Worm (Caenorhabditis elegans): ENCODE measurements around the gene F40G9.9.
A peak's percentile ranks its signal among the peaks of the same experiment; 100 is the strongest.
"Not testable (repeated sequence)": the region's sequence is repeated elsewhere in the genome, so short reads cannot be mapped to it uniquely, and the experiment has no call there.

The F40G9.9 gene

ce11 chrIII:131627-132026 is 39.9 kb downstream of the F40G9.9 start (continued):
- no peak for TF ChIP-seq aly-2 (tag; optimal IDR thresholded peaks at IDR 0.05)
- TF ChIP-seq nhr-6 (tag; optimal IDR thresholded peaks at IDR 0.05), result peak; percentile 31
- TF ChIP-seq mdl-1 (tag; optimal IDR thresholded peaks at IDR 0.05), result no peak
- TF ChIP-seq sma-9 (GFP tag; optimal IDR thresholded peaks at IDR 0.05), result no peak
- TF ChIP-seq sma-9 (tag; optimal IDR thresholded peaks at IDR 0.05), result no peak
- TF ChIP-seq egl-27 (tag; optimal IDR thresholded peaks at IDR 0.05), result no peak
- no peak for TF ChIP-seq Y55F3AM.14 (GFP tag; optimal IDR thresholded peaks at IDR 0.05)
- TF ChIP-seq mab-5 (tag; optimal IDR thresholded peaks at IDR 0.05), result no peak
- no peak for TF ChIP-seq ztf-4 (tag; optimal IDR thresholded peaks at IDR 0.05)
- no peak for TF ChIP-seq lin-13 (GFP tag; optimal IDR thresholded peaks at IDR 0.05)
- TF ChIP-seq nhr-11 (tag; optimal IDR thresholded peaks at IDR 0.05), result no peak
- TF ChIP-seq sma-3 (GFP tag; optimal IDR thresholded peaks at IDR 0.05), result no peak
- TF ChIP-seq nhr-129 (tag; optimal IDR thresholded peaks at IDR 0.05), result peak; percentile 79
- no peak for TF ChIP-seq ztf-11 (tag; optimal IDR thresholded peaks at IDR 0.05)
- TF ChIP-seq alr-1 (tag; optimal IDR thresholded peaks at IDR 0.05), result no peak

- TF ChIP-seq elt-1 (tag; optimal IDR thresholded peaks at IDR 0.05) (no peak), nhr-21 (tag; optimal IDR thresholded peaks at IDR 0.05) (no peak), ZK546.5 (tag; optimal IDR thresholded peaks at IDR 0.05) (no peak), snpc-4 (tag; optimal IDR thresholded peaks at IDR 0.05) (no peak), lin-13 (GFP tag; optimal IDR thresholded peaks at IDR 0.05) (no peak), ama-1 (optimal IDR thresholded peaks at IDR 0.05) (no peak), alr-1 (tag; optimal IDR thresholded peaks at IDR 0.05) (no peak), sem-4 (tag; optimal IDR thresholded peaks at IDR 0.05) (no peak), lsy-2 (tag; optimal IDR thresholded peaks at IDR 0.05) (no peak), nhr-11 (tag; optimal IDR thresholded peaks at IDR 0.05) (no peak), nhr-25 (tag; optimal IDR thresholded peaks at IDR 0.05) (no peak)
Measured at ce11 chrIII:130650-131049, 40.9 kb downstream of the F40G9.9 start, which contains the start of the genes nhr-280 and C29F9.2. nhr-280 (minus strand) TSS chrIII:130750. C29F9.2 (plus strand) TSS chrIII:130947.

- TF ChIP-seq blmp-1 (tag; optimal IDR thresholded peaks at IDR 0.05; ENCODE audit: insufficient read depth), result no peak
- no peak for TF ChIP-seq elt-1 (tag; optimal IDR thresholded peaks at IDR 0.05)
- no peak for TF ChIP-seq nhr-11 (tag; optimal IDR thresholded peaks at IDR 0.05)
- no peak for TF ChIP-seq unc-55 (GFP tag; optimal IDR thresholded peaks at IDR 0.05)
- no peak for TF ChIP-seq C34F6.9 (tag; optimal IDR thresholded peaks at IDR 0.05)
- TF ChIP-seq F13H6.1 (tag; optimal IDR thresholded peaks at IDR 0.05), result no peak
- TF ChIP-seq elt-3 (tag; optimal IDR thresholded peaks at IDR 0.05), result no peak
- no peak for TF ChIP-seq skn-1 (tag; optimal IDR thresholded peaks at IDR 0.05)
- TF ChIP-seq nhr-77 (tag; optimal IDR thresholded peaks at IDR 0.05), result no peak
- TF ChIP-seq fos-1 (tag; optimal IDR thresholded peaks at IDR 0.05), result no peak
- no peak for TF ChIP-seq nhr-12 (tag; optimal IDR thresholded peaks at IDR 0.05)
- no peak for TF ChIP-seq R02D3.7 (tag; optimal IDR thresholded peaks at IDR 0.05)
- TF ChIP-seq ztf-11 (tag; optimal IDR thresholded peaks at IDR 0.05), result no peak
- TF ChIP-seq dmd-4 (tag; optimal IDR thresholded peaks at IDR 0.05), result no peak
- TF ChIP-seq egl-27 (tag; optimal IDR thresholded peaks at IDR 0.05), result no peak
Measured at ce11 chrIII:124478-124877, 47.0 kb downstream of the F40G9.9 start, which contains the start of gene pals-23. pals-23 (plus strand) TSS chrIII:124778.

ce11 chrIII:121983-122449 is 49.5 kb downstream of the F40G9.9 start, which contains the start of gene C29F9.12:
C29F9.12 (minus strand) TSS chrIII:122033.
- not testable (repeated sequence) for TF ChIP-seq lin-39 (tag; optimal IDR thresholded peaks at IDR 0.05); dmd-4 (tag; optimal IDR thresholded peaks at IDR 0.05); unc-55 (GFP tag; optimal IDR thresholded peaks at IDR 0.05)

Measured in whole organism, L2 larva.